Worm (Caenorhabditis elegans): ENCODE measurements around the gene str-77.

The str-77 gene

ce11 chrV:17705814-17706213 is 12.9 kb upstream of the str-77 start, which contains the start of gene W06D12.6:
W06D12.6 (plus strand) TSS chrV:17706114.
- TF ChIP-seq Y67H2A.10 (GFP tag; conservative IDR thresholded peaks at IDR 0.05) (no peak), efl-1 (GFP tag; optimal IDR thresholded peaks at IDR 0.05) (no peak), dox-1 (GFP tag; IDR thresholded peaks at IDR 0.05) (no peak), ceh-58 (GFP tag; IDR thresholded peaks at IDR 0.05) (no peak), F49E8.2 (tag; optimal IDR thresholded peaks at IDR 0.05; ENCODE audit: insufficient read depth) (no peak)

ce11 chrV:17706217-17706806 is 12.4 kb upstream of the str-77 start:
- no peak for TF ChIP-seq F10E7.11 (tag; optimal IDR thresholded peaks at IDR 0.05)
- TF ChIP-seq mes-4 (tag; optimal IDR thresholded peaks at IDR 0.05) = no peak
- TF ChIP-seq hmg-20 (GFP tag; IDR thresholded peaks at IDR 0.05) = no peak
- no peak for TF ChIP-seq B0261.1 (tag; optimal IDR thresholded peaks at IDR 0.05)
- TF ChIP-seq dox-1 (GFP tag; IDR thresholded peaks at IDR 0.05) = no peak
- no peak for TF ChIP-seq Y79H2A.3 (GFP tag; conservative IDR thresholded peaks at IDR 0.05)
- no peak for TF ChIP-seq ztf-18 (tag; optimal IDR thresholded peaks at IDR 0.05)
- TF ChIP-seq nfya-2 (GFP tag; IDR thresholded peaks at IDR 0.05) = no peak
- no peak for TF ChIP-seq nhr-90 (tag; optimal IDR thresholded peaks at IDR 0.05)
- TF ChIP-seq attf-5 (GFP tag; optimal IDR thresholded peaks at IDR 0.05) = no peak
- TF ChIP-seq cebp-1 (GFP tag; IDR thresholded peaks at IDR 0.05) = no peak
- no peak for TF ChIP-seq cebp-1 (tag; optimal IDR thresholded peaks at IDR 0.05)
- TF ChIP-seq lin-35 (GFP tag; optimal IDR thresholded peaks at IDR 0.05) = no peak
- no peak for TF ChIP-seq F39B2.1 (GFP tag; IDR thresholded peaks at IDR 0.05)
- no peak for TF ChIP-seq Y56A3A.18 (GFP tag; IDR thresholded peaks at IDR 0.05)
- TF ChIP-seq Y53G8AR.9 (GFP tag; conservative IDR thresholded peaks at IDR 0.05) = no peak

ce11 chrV:17707022-17707421 is 11.7 kb upstream of the str-77 start, which contains the start of gene srh-31:
srh-31 (plus strand) TSS chrV:17707322.
- TF ChIP-seq K12H6.12 (tag; optimal IDR thresholded peaks at IDR 0.05) (no peak), sptf-2 (GFP tag; optimal IDR thresholded peaks at IDR 0.05) (no peak), ceh-79 (tag; optimal IDR thresholded peaks at IDR 0.05) (no peak), B0261.1 (tag; optimal IDR thresholded peaks at IDR 0.05) (no peak), dpff-1 (tag; optimal IDR thresholded peaks at IDR 0.05) (no peak), Y95B8A.8 (GFP tag; IDR thresholded peaks at IDR 0.05) (no peak), unc-130 (GFP tag; optimal IDR thresholded peaks at IDR 0.05) (no peak), mes-4 (tag; optimal IDR thresholded peaks at IDR 0.05) (no peak), K11D2.4 (GFP tag; IDR thresholded peaks at IDR 0.05) (no peak), F49E8.2 (tag; optimal IDR thresholded peaks at IDR 0.05; ENCODE audit: insufficient read depth) (no peak), bed-2 (GFP tag; IDR thresholded peaks at IDR 0.05) (no peak)

- 0 out of 2 replicates have a peak, but pooled peaks have one; percentile 44 for TF ChIP-seq nhr-120 (GFP tag; IDR thresholded peaks at IDR 0.05)
- peak; percentile 68 for TF ChIP-seq zfh-2 (GFP tag; conservative IDR thresholded peaks at IDR 0.05)
- TF ChIP-seq Y53F4B.3 (GFP tag; IDR thresholded peaks at IDR 0.05) = no peak
Measured at ce11 chrV:17712349-17712748, 6.4 kb upstream of the str-77 start.

ce11 chrV:17714330-17714729 is 4.4 kb upstream of the str-77 start, which contains the start of gene twk-33:
twk-33 (minus strand) TSS chrV:17714377.
- TF ChIP-seq nhr-80 (tag; optimal IDR thresholded peaks at IDR 0.05) (peak; percentile 76), egrh-3 (GFP tag; IDR thresholded peaks at IDR 0.05) (no peak)

Measured in whole organism, young adult.